Fruit fly (Drosophila melanogaster): Measurements from ENCODE around the gene noc.

Gene noc

DNA sequence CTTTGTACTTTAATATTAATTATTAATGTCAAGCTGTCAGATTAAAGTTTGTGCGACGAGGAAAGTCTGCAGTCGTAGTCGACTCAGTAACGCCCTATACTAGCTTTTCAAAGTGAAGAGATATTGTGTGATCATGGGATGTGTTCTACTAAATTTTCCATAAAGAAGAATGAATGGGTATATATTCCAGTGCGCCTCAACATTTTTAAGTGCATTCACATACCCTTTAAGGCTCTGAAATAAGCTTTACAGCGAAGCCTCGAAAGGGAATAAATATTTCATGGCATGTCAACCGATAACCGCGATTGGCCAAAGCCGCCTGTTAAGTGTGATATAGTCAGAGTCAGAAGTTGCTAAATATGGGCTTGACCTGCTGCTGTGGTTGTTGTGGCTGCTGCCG is 8.4 kb downstream of the noc start (continued):
- TF ChIP-seq Atf6 (GFP tag; IDR thresholded peaks at IDR 0.05) (no peak), CG42726 (GFP tag; IDR thresholded peaks at IDR 0.05; ENCODE audit: partially characterized antibody) (no peak), bigmax (GFP tag; optimal IDR thresholded peaks at IDR 0.05) (no peak), Six4 (GFP tag; optimal IDR thresholded peaks at IDR 0.05) (no peak), cg (GFP tag; optimal IDR thresholded peaks at IDR 0.05) (no peak), ro (GFP tag; IDR thresholded peaks at IDR 0.05) (no peak), tio (GFP tag; optimal IDR thresholded peaks at IDR 0.05) (no peak), Doc2 (GFP tag; IDR thresholded peaks at IDR 0.05) (no peak), croc (GFP tag; conservative IDR thresholded peaks at IDR 0.05) (no peak), CHES-1-like (GFP tag; optimal IDR thresholded peaks at IDR 0.05) (no peak), Optix (GFP tag; IDR thresholded peaks at IDR 0.05) (no peak), CG16815 (GFP tag; optimal IDR thresholded peaks at IDR 0.05) (no peak), amos (GFP tag; IDR thresholded peaks at IDR 0.05; ENCODE audit: partially characterized antibody) (no peak), CG12155 (GFP tag; optimal IDR thresholded peaks at IDR 0.05) (peak; percentile 12), Camta (GFP tag; optimal IDR thresholded peaks at IDR 0.05) (no peak), h (optimal IDR thresholded peaks at IDR 0.05) (no peak), tll (GFP tag; optimal IDR thresholded peaks at IDR 0.05) (no peak), CG10274 (GFP tag; optimal IDR thresholded peaks at IDR 0.05) (peak; percentile 74), chinmo (GFP tag; IDR thresholded peaks at IDR 0.05; ENCODE audit: partially characterized antibody) (no peak), nerfin-1 (tag; optimal IDR thresholded peaks at IDR 0.05) (no peak), her (GFP tag; optimal IDR thresholded peaks at IDR 0.05) (no peak), CG18011 (GFP tag; optimal IDR thresholded peaks at IDR 0.05) (no peak), az2 (GFP tag; optimal IDR thresholded peaks at IDR 0.05) (peak; percentile 6), Ets65A (GFP tag) (peak; percentile 90), seq (GFP tag; IDR thresholded peaks at IDR 0.05) (peak; percentile 48; the same call in 1 of the 2 replicates), zen (tag; optimal IDR thresholded peaks at IDR 0.05) (no peak), ci (GFP tag; IDR thresholded peaks at IDR 0.05) (no peak), CG4707 (GFP tag; optimal IDR thresholded peaks at IDR 0.05) (no peak), CG16779 (GFP tag; IDR thresholded peaks at IDR 0.05) (no peak), Rfx (GFP tag; IDR thresholded peaks at IDR 0.05) (peak; percentile 28; the same call in 1 of the 2 replicates), CG3726 (GFP tag; IDR thresholded peaks at IDR 0.05) (0 out of 3 replicates have a peak, but pooled peaks have one; percentile 42), bsh (GFP tag; optimal IDR thresholded peaks at IDR 0.05) (no peak), BEAF-32 (GFP tag; optimal IDR thresholded peaks at IDR 0.05) (no peak), Asciz (GFP tag; optimal IDR thresholded peaks at IDR 0.05) (no peak), bab2 (GFP tag; optimal IDR thresholded peaks at IDR 0.05) (peak; percentile 13), CG8924 (tag; optimal IDR thresholded peaks at IDR 0.05) (no peak), maf-S (GFP tag; optimal IDR thresholded peaks at IDR 0.05) (no peak), tgo (GFP tag; IDR thresholded peaks at IDR 0.05) (peak; percentile 30; the same call in 2 of the 3 replicates), Oaz (GFP tag; IDR thresholded peaks at IDR 0.05) (no peak), Awh (GFP tag; IDR thresholded peaks at IDR 0.05) (no peak), HLH4C (GFP tag; IDR thresholded peaks at IDR 0.05; ENCODE audit: partially characterized antibody) (no peak), CG10147 (GFP tag; optimal IDR thresholded peaks at IDR 0.05) (no peak), CG17612 (GFP tag; IDR thresholded peaks at IDR 0.05) (no peak), CG11504 (tag; optimal IDR thresholded peaks at IDR 0.05) (peak; percentile 53), CG5180 (GFP tag; optimal IDR thresholded peaks at IDR 0.05) (no peak), ssp (GFP tag; IDR thresholded peaks at IDR 0.05) (peak; percentile 25; the same call in 1 of the 2 replicates), eve (GFP tag; optimal IDR thresholded peaks at IDR 0.05) (peak in 1 of 2 experiments; percentile 63), Tbp (GFP tag; optimal IDR thresholded peaks at IDR 0.05) (no peak), sisA (GFP tag; IDR thresholded peaks at IDR 0.05) (peak; percentile 41), Ada2b (GFP tag; IDR thresholded peaks at IDR 0.05) (0 out of 2 replicates have a peak, but pooled peaks have one; percentile 21), pfk (GFP tag; optimal IDR thresholded peaks at IDR 0.05) (no peak)

Measured in whole organism, embryonic.